Worm (Caenorhabditis elegans): ENCODE results near the gene nhr-17.

Gene nhr-17

ce11 chrX:12646546-12647167 lies 21.0 kb downstream of the nhr-17 start, which contains the start of gene zmp-5:
Gene zmp-5, plus strand, starts transcription at chrX:12647117.
- no peak for TF ChIP-seq hmg-4 (GFP tag; optimal IDR thresholded peaks at IDR 0.05)

DNA sequence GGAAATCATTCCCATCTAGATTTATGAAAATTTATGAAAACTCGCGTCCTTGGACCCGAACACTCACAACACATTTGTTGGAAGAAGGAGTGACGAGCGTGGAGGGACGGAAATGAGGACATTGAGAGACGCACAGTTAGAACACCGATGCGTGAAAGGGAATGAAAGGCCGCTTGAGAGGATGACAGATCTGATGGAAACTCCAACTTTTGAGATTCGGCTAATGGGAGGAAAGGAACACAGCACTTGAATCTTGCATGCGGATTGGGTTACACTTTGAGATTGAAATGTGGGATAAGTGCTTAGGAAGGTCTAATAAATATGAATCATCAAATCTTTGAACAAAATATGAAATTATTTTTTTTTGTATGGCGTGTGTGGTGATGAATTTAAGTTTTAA lies 21.8 kb downstream of the nhr-17 start:
- TF ChIP-seq B0310.2 (tag; optimal IDR thresholded peaks at IDR 0.05) (no peak), hnd-1 (tag; optimal IDR thresholded peaks at IDR 0.05) (no peak), flt-1 (GFP tag; IDR thresholded peaks at IDR 0.05) (no peak), hmg-4 (GFP tag; optimal IDR thresholded peaks at IDR 0.05) (no peak), F13C5.2 (tag; optimal IDR thresholded peaks at IDR 0.05) (no peak), ceh-36 (tag; optimal IDR thresholded peaks at IDR 0.05) (no peak), tbx-37 (GFP tag; conservative IDR thresholded peaks at IDR 0.05) (no peak), tbx-11 (GFP tag; IDR thresholded peaks at IDR 0.05) (no peak), scrt-1 (GFP tag; IDR thresholded peaks at IDR 0.05) (no peak), hmbx-1 (tag; optimal IDR thresholded peaks at IDR 0.05) (no peak), sea-1 (GFP tag; conservative IDR thresholded peaks at IDR 0.05) (no peak), aly-1 (tag; optimal IDR thresholded peaks at IDR 0.05) (no peak), ets-7 (tag; optimal IDR thresholded peaks at IDR 0.05) (no peak), ceh-13 (GFP tag; optimal IDR thresholded peaks at IDR 0.05) (no peak), pes-1 (GFP tag; IDR thresholded peaks at IDR 0.05) (no peak), tra-4 (tag; optimal IDR thresholded peaks at IDR 0.05) (no peak)

- TF ChIP-seq tra-4 (tag; optimal IDR thresholded peaks at IDR 0.05) (no peak), ceh-13 (GFP tag; optimal IDR thresholded peaks at IDR 0.05) (no peak), flt-1 (GFP tag; IDR thresholded peaks at IDR 0.05) (no peak), sea-1 (GFP tag; conservative IDR thresholded peaks at IDR 0.05) (no peak), hnd-1 (tag; optimal IDR thresholded peaks at IDR 0.05) (no peak), aly-1 (tag; optimal IDR thresholded peaks at IDR 0.05) (no peak), ceh-36 (tag; optimal IDR thresholded peaks at IDR 0.05) (no peak), ets-7 (tag; optimal IDR thresholded peaks at IDR 0.05) (no peak), tbx-11 (GFP tag; IDR thresholded peaks at IDR 0.05) (no peak), B0310.2 (tag; optimal IDR thresholded peaks at IDR 0.05) (no peak), F13C5.2 (tag; optimal IDR thresholded peaks at IDR 0.05) (no peak), hmbx-1 (tag; optimal IDR thresholded peaks at IDR 0.05) (no peak)
Measured at ce11 chrX:12642952-12643351, 24.7 kb downstream of the nhr-17 start.

- no peak for TF ChIP-seq B0310.2 (tag; optimal IDR thresholded peaks at IDR 0.05)
- TF ChIP-seq aly-1 (tag; optimal IDR thresholded peaks at IDR 0.05), result no peak
- no peak for TF ChIP-seq ceh-36 (tag; optimal IDR thresholded peaks at IDR 0.05)
Measured at ce11 chrX:12640961-12641360, 26.7 kb downstream of the nhr-17 start.

ce11 chrX:12640459-12640858 lies 27.2 kb downstream of the nhr-17 start, which contains the start of gene R09A8.5:
Gene R09A8.5, minus strand, starts transcription at chrX:12640559.
- TF ChIP-seq sea-1 (GFP tag; conservative IDR thresholded peaks at IDR 0.05) (no peak), pes-1 (GFP tag; IDR thresholded peaks at IDR 0.05) (no peak)

ce11 chrX:12637978-12638377 lies 29.7 kb downstream of the nhr-17 start:
- TF ChIP-seq B0310.2 (tag; optimal IDR thresholded peaks at IDR 0.05), result no peak

DNA sequence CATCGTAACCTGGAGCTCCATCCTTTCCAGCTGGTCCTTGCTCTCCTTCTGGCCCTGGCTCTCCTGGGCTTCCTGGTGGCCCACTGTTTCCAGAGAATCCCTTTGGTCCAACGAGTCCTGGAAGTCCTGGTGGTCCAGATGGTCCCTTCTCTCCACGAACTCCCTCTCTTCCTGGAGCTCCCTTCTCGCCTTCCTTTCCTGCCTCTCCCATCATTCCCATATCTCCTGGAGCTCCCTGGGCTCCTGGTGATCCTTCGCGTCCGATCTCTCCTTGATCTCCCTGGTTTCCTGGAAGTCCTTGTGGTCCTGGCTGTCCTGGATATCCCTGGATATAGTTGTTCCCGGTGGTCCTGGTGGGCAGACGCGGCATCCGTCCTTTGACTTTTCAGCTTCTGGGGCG lies 31.4 kb downstream of the nhr-17 start:
- no peak for TF ChIP-seq scrt-1 (GFP tag; IDR thresholded peaks at IDR 0.05)
- no peak for TF ChIP-seq hnd-1 (tag; optimal IDR thresholded peaks at IDR 0.05)
- TF ChIP-seq tra-4 (tag; optimal IDR thresholded peaks at IDR 0.05), result no peak
- no peak for TF ChIP-seq ama-1 (optimal IDR thresholded peaks at IDR 0.05)
- TF ChIP-seq ceh-36 (tag; optimal IDR thresholded peaks at IDR 0.05), result no peak
- no peak for TF ChIP-seq pes-1 (GFP tag; IDR thresholded peaks at IDR 0.05)
- no peak for TF ChIP-seq sea-1 (GFP tag; conservative IDR thresholded peaks at IDR 0.05)
- no peak for TF ChIP-seq hmbx-1 (tag; optimal IDR thresholded peaks at IDR 0.05)
- TF ChIP-seq tbx-37 (GFP tag; conservative IDR thresholded peaks at IDR 0.05), result no peak
- no peak for TF ChIP-seq hmg-4 (GFP tag; optimal IDR thresholded peaks at IDR 0.05)
- no peak for TF ChIP-seq B0310.2 (tag; optimal IDR thresholded peaks at IDR 0.05)
- no peak for TF ChIP-seq F13C5.2 (tag; optimal IDR thresholded peaks at IDR 0.05)
- TF ChIP-seq flt-1 (GFP tag; IDR thresholded peaks at IDR 0.05), result no peak
- no peak for TF ChIP-seq ets-7 (tag; optimal IDR thresholded peaks at IDR 0.05)
- no peak for TF ChIP-seq aly-1 (tag; optimal IDR thresholded peaks at IDR 0.05)
- TF ChIP-seq ceh-13 (GFP tag; optimal IDR thresholded peaks at IDR 0.05), result no peak
- no peak for TF ChIP-seq tbx-11 (GFP tag; IDR thresholded peaks at IDR 0.05)

ce11 chrX:12635010-12635409 lies 32.6 kb downstream of the nhr-17 start:
- no peak for TF ChIP-seq B0310.2 (tag; optimal IDR thresholded peaks at IDR 0.05)
- TF ChIP-seq sea-1 (GFP tag; conservative IDR thresholded peaks at IDR 0.05), result no peak
- no peak for TF ChIP-seq scrt-1 (GFP tag; IDR thresholded peaks at IDR 0.05)
- TF ChIP-seq F13C5.2 (tag; optimal IDR thresholded peaks at IDR 0.05), result no peak
- no peak for TF ChIP-seq tra-4 (tag; optimal IDR thresholded peaks at IDR 0.05)
- TF ChIP-seq ets-7 (tag; optimal IDR thresholded peaks at IDR 0.05), result no peak
- no peak for TF ChIP-seq aly-1 (tag; optimal IDR thresholded peaks at IDR 0.05)
- TF ChIP-seq tbx-11 (GFP tag; IDR thresholded peaks at IDR 0.05), result no peak
- no peak for TF ChIP-seq pes-1 (GFP tag; IDR thresholded peaks at IDR 0.05)
- no peak for TF ChIP-seq hmbx-1 (tag; optimal IDR thresholded peaks at IDR 0.05)
- TF ChIP-seq ceh-13 (GFP tag; optimal IDR thresholded peaks at IDR 0.05), result no peak
- no peak for TF ChIP-seq ama-1 (optimal IDR thresholded peaks at IDR 0.05)
- TF ChIP-seq flt-1 (GFP tag; IDR thresholded peaks at IDR 0.05), result no peak

All from whole organism, early embryonic.